Worm (Caenorhabditis elegans) whole organism, early embryonic: ENCODE measurements around the gene ckb-3.

ENCODE experiments used
- B0310.2 ChIP-seq: sonication (generic microtip); optimal IDR thresholded peaks from 2 replicates; lab custom pipeline; 2016; ENCODE audit warnings: mild to moderate bottlenecking, missing genetic modification characterization, missing compliant biosample characterization
- F13C5.2 ChIP-seq: sonication (generic microtip); optimal IDR thresholded peaks from 2 replicates; lab custom pipeline; 2017; ENCODE audit warnings: mild to moderate bottlenecking, missing genetic modification characterization, inconsistent platforms, missing compliant biosample characterization
- ama-1 ChIP-seq: fragments of 150-350 bp; optimal IDR thresholded peaks from 2 replicates; lab custom pipeline; 2014
- ceh-13 ChIP-seq: fragments of 200-800 bp; sonication (Bioruptor generic); optimal IDR thresholded peaks from 2 replicates; lab custom pipeline; 2018; ENCODE audit warnings: mild to moderate bottlenecking, missing genetic modification characterization, missing compliant biosample characterization
- ceh-36 ChIP-seq: sonication (generic microtip); optimal IDR thresholded peaks from 2 replicates; lab custom pipeline; 2016; ENCODE audit warnings: missing genetic modification characterization, inconsistent platforms, missing compliant biosample characterization
- ets-7 ChIP-seq: sonication (generic microtip); optimal IDR thresholded peaks from 2 replicates; lab custom pipeline; 2016; ENCODE audit warnings: missing genotype, missing genetic modification characterization, missing compliant biosample characterization
- flt-1 ChIP-seq: fragments of 200-800 bp; sonication (Bioruptor generic); IDR thresholded peaks from 2 replicates; pipeline ENCODE4 v1.3.6; 2022; ENCODE audit warnings: missing genetic modification characterization, missing compliant biosample characterization
- hmbx-1 ChIP-seq: sonication (generic microtip); optimal IDR thresholded peaks from 2 replicates; lab custom pipeline; 2016; ENCODE audit warnings: mild to moderate bottlenecking, missing genetic modification characterization, missing compliant biosample characterization
- hnd-1 ChIP-seq: sonication (generic microtip); optimal IDR thresholded peaks from 2 replicates; lab custom pipeline; 2016; ENCODE audit warnings: missing genetic modification characterization, missing compliant biosample characterization
- pes-1 ChIP-seq: fragments of 200-800 bp; sonication (Bioruptor generic); IDR thresholded peaks from 2 replicates; pipeline ENCODE4 v1.3.6; 2022; ENCODE audit warnings: missing genetic modification reagents, missing genetic modification characterization, missing compliant biosample characterization
- tbx-37 ChIP-seq: fragments of 200-800 bp; sonication (Bioruptor generic); conservative IDR thresholded peaks from 2 replicates; pipeline ENCODE4 v1.3.6; 2022; ENCODE audit warnings: missing genetic modification reagents, missing genetic modification characterization, missing compliant biosample characterization

- TF ChIP-seq ceh-13 (GFP tag; lab: Kevin White, UChicago) (no peak), pes-1 (GFP tag; lab: Robert Waterston, UW) (no peak), ama-1 (lab: Kevin White, UChicago) (no peak), tbx-37 (GFP tag; lab: Robert Waterston, UW) (no peak), hnd-1 (tag; lab: Kevin White, UChicago) (no peak), ceh-36 (tag; lab: Kevin White, UChicago) (no peak), flt-1 (no peak), B0310.2 (tag; lab: Kevin White, UChicago) (no peak), hmbx-1 (tag; lab: Kevin White, UChicago) (no peak), F13C5.2 (tag; lab: Kevin White, UChicago) (no peak), ets-7 (no peak)
Measured at ce11 chrIII:4358345-4358744, 12.3 kb upstream of the ckb-3 start.
